Worm (Caenorhabditis elegans): ENCODE results near the gene C29H12.6.

- TF ChIP-seq jun-1 (tag; optimal IDR thresholded peaks at IDR 0.05) (no peak), mdl-1 (tag; optimal IDR thresholded peaks at IDR 0.05) (no peak), nfya-1 (tag; optimal IDR thresholded peaks at IDR 0.05; ENCODE audit: insufficient read depth) (no peak), lin-39 (tag; optimal IDR thresholded peaks at IDR 0.05) (no peak), tbx-2 (tag; optimal IDR thresholded peaks at IDR 0.05) (no peak)
These were observed 18.6 kb downstream of the C29H12.6 start, which contains the start of gene rgs-3 for ce11 chrII:6099500-6099899.
